Worm (Caenorhabditis elegans): ENCODE data around the gene clec-59.

ce11 chrII:10519863-10520262, 40.6 kb upstream of the clec-59 start:
- TF ChIP-seq ama-1 (optimal IDR thresholded peaks at IDR 0.05) (no peak), flt-1 (GFP tag; IDR thresholded peaks at IDR 0.05) (no peak), scrt-1 (GFP tag; IDR thresholded peaks at IDR 0.05) (no peak), ceh-36 (tag; optimal IDR thresholded peaks at IDR 0.05) (no peak), hmg-4 (GFP tag; optimal IDR thresholded peaks at IDR 0.05) (no peak), tbx-37 (GFP tag; conservative IDR thresholded peaks at IDR 0.05) (no peak), ceh-13 (GFP tag; optimal IDR thresholded peaks at IDR 0.05) (no peak), hmbx-1 (tag; optimal IDR thresholded peaks at IDR 0.05) (no peak), tra-4 (tag; optimal IDR thresholded peaks at IDR 0.05) (no peak), tbx-11 (GFP tag; IDR thresholded peaks at IDR 0.05) (no peak), B0310.2 (tag; optimal IDR thresholded peaks at IDR 0.05) (no peak), F13C5.2 (tag; optimal IDR thresholded peaks at IDR 0.05) (no peak), aly-1 (tag; optimal IDR thresholded peaks at IDR 0.05) (no peak)
